Fruit fly (Drosophila melanogaster) whole organism, embryonic: ENCODE data around the gene CG17562.

Source experiments
- Bgb ChIP-seq: fragments of 200-800 bp; sonication (Bioruptor generic); IDR thresholded peaks from 2 replicates; pipeline ENCODE4 v1.3.6; 2022; ENCODE audit warnings: missing biosample characterization, missing genetic modification characterization; ENCODE audit not compliant: partially characterized antibody
- Blimp-1 ChIP-seq: fragments of 200-800 bp; sonication (Bioruptor generic); optimal IDR thresholded peaks from 3 replicates; lab custom pipeline; 2018; ENCODE audit warnings: missing biosample characterization, missing genetic modification characterization, mild to moderate bottlenecking, moderate library complexity, missing genetic modification reagents
- CG10209 ChIP-seq: fragments of 200-800 bp; sonication (Bioruptor generic); optimal IDR thresholded peaks from 3 replicates; lab custom pipeline; 2017; ENCODE audit warnings: missing biosample characterization, mild to moderate bottlenecking, missing genetic modification characterization, missing genetic modification reagents
- CG10431 ChIP-seq: fragments of 200-800 bp; sonication (Bioruptor generic); optimal IDR thresholded peaks from 3 replicates; lab custom pipeline; 2018; ENCODE audit warnings: missing biosample characterization, mild to moderate bottlenecking, missing genetic modification characterization
- CG11093 ChIP-seq: fragments of 200-800 bp; sonication (Bioruptor generic); IDR thresholded peaks from 3 replicates; pipeline ENCODE4 v1.3.6; 2022; ENCODE audit warnings: missing biosample characterization, missing genetic modification characterization
- CG11560 ChIP-seq: fragments of 200-800 bp; sonication (Bioruptor generic); IDR thresholded peaks from 3 replicates; pipeline ENCODE4 v1.3.6; 2022; ENCODE audit warnings: missing biosample characterization, missing genetic modification characterization
- CG11723 ChIP-seq: fragments of 200-800 bp; sonication (Bioruptor generic); optimal IDR thresholded peaks from 2 replicates; lab custom pipeline; 2017; ENCODE audit warnings: missing biosample characterization, mild to moderate bottlenecking, missing genetic modification characterization
- CG13287 ChIP-seq: fragments of 200-800 bp; sonication (Bioruptor generic); IDR thresholded peaks from 2 replicates; pipeline ENCODE4 v1.3.6; 2022; ENCODE audit warnings: missing biosample characterization, missing genetic modification characterization; ENCODE audit not compliant: partially characterized antibody
- CG14965 ChIP-seq: fragments of 200-800 bp; sonication (Bioruptor generic); optimal IDR thresholded peaks from 2 replicates; lab custom pipeline; 2016; ENCODE audit warnings: missing biosample characterization, missing genetic modification characterization, borderline replicate concordance
- CG15479 ChIP-seq: fragments of 200-800 bp; sonication (Bioruptor generic); optimal IDR thresholded peaks from 3 replicates; lab custom pipeline; 2019; ENCODE audit warnings: missing biosample characterization, mild to moderate bottlenecking, missing genetic modification characterization, moderate library complexity
- CG1647 ChIP-seq: fragments of 200-800 bp; sonication (Bioruptor generic); optimal IDR thresholded peaks from 3 replicates; lab custom pipeline; 2016; ENCODE audit warnings: missing biosample characterization, missing genetic modification characterization
- CG16815 ChIP-seq: fragments of 200-800 bp; sonication (Bioruptor generic); optimal IDR thresholded peaks from 3 replicates; lab custom pipeline; 2017; ENCODE audit warnings: missing biosample characterization, mild to moderate bottlenecking, missing genetic modification characterization
- CG17612 ChIP-seq: fragments of 200-800 bp; sonication (Bioruptor generic); IDR thresholded peaks from 2 replicates; pipeline ENCODE4 v1.3.6; 2022; ENCODE audit warnings: missing biosample characterization, missing genetic modification characterization
- CG30403 ChIP-seq: fragments of 200-800 bp; sonication (Bioruptor generic); optimal IDR thresholded peaks from 3 replicates; lab custom pipeline; 2016; ENCODE audit warnings: missing biosample characterization, missing genetic modification characterization
- CG31224 ChIP-seq: fragments of 200-800 bp; sonication (Bioruptor generic); IDR thresholded peaks from 2 replicates; pipeline ENCODE4 v1.3.6; 2022; ENCODE audit warnings: missing biosample characterization, missing genetic modification characterization
- CG34224 ChIP-seq: fragments of 200-800 bp; sonication (Bioruptor generic); IDR thresholded peaks from 3 replicates; pipeline ENCODE4 v1.3.6; 2022; ENCODE audit warnings: missing biosample characterization, missing genetic modification characterization; ENCODE audit not compliant: partially characterized antibody
- CG43689 ChIP-seq: fragments of 200-800 bp; sonication (Bioruptor generic); IDR thresholded peaks from 2 replicates; pipeline ENCODE4 v1.3.6; 2022; ENCODE audit warnings: missing biosample characterization, missing genetic modification characterization
- CG4730 ChIP-seq: fragments of 200-800 bp; sonication (Bioruptor generic); IDR thresholded peaks from 2 replicates; pipeline ENCODE4 v1.3.6; 2022; ENCODE audit warnings: missing biosample characterization, missing genetic modification characterization
- CG5953 ChIP-seq: fragments of 200-800 bp; sonication (Bioruptor generic); IDR thresholded peaks from 2 replicates; pipeline ENCODE4 v1.3.6; 2022; ENCODE audit warnings: missing biosample characterization, missing genetic modification characterization
- CG8281 ChIP-seq: fragments of 200-800 bp; sonication (Bioruptor generic); optimal IDR thresholded peaks from 2 replicates; lab custom pipeline; 2018; ENCODE audit warnings: missing biosample characterization, mild to moderate bottlenecking, missing genetic modification characterization, moderate library complexity
- CG9817 ChIP-seq: fragments of 200-800 bp; sonication (Bioruptor generic); optimal IDR thresholded peaks from 2 replicates; lab custom pipeline; 2018; ENCODE audit warnings: missing biosample characterization, mild to moderate bottlenecking, missing genetic modification characterization, moderate library complexity
- CHES-1-like ChIP-seq: fragments of 200-800 bp; sonication (Bioruptor generic); optimal IDR thresholded peaks from 2 replicates; lab custom pipeline; 2016; ENCODE audit warnings: missing biosample characterization, missing genetic modification characterization
- CkIIα-i1 ChIP-seq: fragments of 200-800 bp; sonication (Bioruptor generic); IDR thresholded peaks from 2 replicates; pipeline ENCODE4 v1.3.6; 2022; ENCODE audit warnings: missing biosample characterization, missing genetic modification characterization
- CrebB ChIP-seq: fragments of 200-800 bp; sonication (Bioruptor generic); optimal IDR thresholded peaks from 3 replicates; lab custom pipeline; 2018; ENCODE audit warnings: missing biosample characterization, mild to moderate bottlenecking, missing genetic modification characterization
- GATAe ChIP-seq: fragments of 200-800 bp; sonication (Bioruptor generic); conservative IDR thresholded peaks from 2 replicates; pipeline ENCODE4 v1.3.6; 2022; ENCODE audit warnings: missing biosample characterization, missing genetic modification characterization
- HLH4C ChIP-seq: fragments of 200-800 bp; sonication (Bioruptor generic); IDR thresholded peaks from 3 replicates; pipeline ENCODE4 v1.3.6; 2022; ENCODE audit warnings: missing biosample characterization, missing genetic modification characterization; ENCODE audit not compliant: partially characterized antibody
- HmgD ChIP-seq: fragments of 200-800 bp; sonication (Bioruptor generic); optimal IDR thresholded peaks from 3 replicates; lab custom pipeline; 2016; ENCODE audit warnings: missing biosample characterization, missing genetic modification characterization
- Lim3 ChIP-seq: fragments of 200-800 bp; sonication (Bioruptor generic); IDR thresholded peaks from 2 replicates; pipeline ENCODE4 v1.3.6; 2022; ENCODE audit warnings: missing biosample characterization, missing genetic modification characterization
- Mad ChIP-seq: fragments of 200-800 bp; sonication (Bioruptor generic); optimal IDR thresholded peaks from 2 replicates; lab custom pipeline; 2016; ENCODE audit warnings: missing biosample characterization, missing genetic modification characterization
- Scr ChIP-seq: fragments of 200-800 bp; sonication (Bioruptor generic); IDR thresholded peaks from 2 replicates; pipeline ENCODE4 v1.3.6; 2022; ENCODE audit warnings: missing biosample characterization, missing genetic modification characterization; ENCODE audit not compliant: partially characterized antibody
- Stat92E ChIP-seq, 3 experiments: fragments of >200 bp in 2 of 3; fragments of 200-800 bp in 1 of 3; sonication (Bioruptor generic) in 1 of 3; optimal IDR thresholded peaks; 2 replicates each; lab custom pipeline; 2017 to 2019; ENCODE audit warnings: missing biosample characterization in 3 of 3, missing genetic modification characterization in 3 of 3, mild to moderate bottlenecking in 1 of 3, moderate library complexity in 1 of 3
- Usf ChIP-seq: fragments of 200-800 bp; sonication (Bioruptor generic); optimal IDR thresholded peaks from 2 replicates; lab custom pipeline; 2017; ENCODE audit warnings: missing genotype, missing biosample characterization, missing genetic modification characterization
- ab ChIP-seq: fragments of 200-800 bp; sonication (Bioruptor generic); optimal IDR thresholded peaks from 2 replicates; lab custom pipeline; 2016; ENCODE audit warnings: missing biosample characterization, missing genetic modification characterization
- ase ChIP-seq: fragments of 200-800 bp; sonication (Bioruptor generic); IDR thresholded peaks from 3 replicates; pipeline ENCODE4 v1.3.6; 2022; ENCODE audit warnings: missing biosample characterization, missing genetic modification characterization
- bigmax ChIP-seq: fragments of 200-800 bp; sonication (Bioruptor generic); optimal IDR thresholded peaks from 2 replicates; lab custom pipeline; 2018; ENCODE audit warnings: missing biosample characterization, mild to moderate bottlenecking, missing genetic modification characterization
- br ChIP-seq: fragments of >200 bp; optimal IDR thresholded peaks from 2 replicates; lab custom pipeline; 2017
- chinmo ChIP-seq: fragments of 200-800 bp; sonication (Bioruptor generic); IDR thresholded peaks from 4 replicates; pipeline ENCODE4 v1.3.6; 2022; ENCODE audit warnings: missing biosample characterization, missing genetic modification characterization; ENCODE audit not compliant: partially characterized antibody
- ci ChIP-seq: fragments of 200-800 bp; sonication (Bioruptor generic); IDR thresholded peaks from 3 replicates; pipeline ENCODE4 v1.3.6; 2022; ENCODE audit warnings: missing biosample characterization, missing genetic modification characterization
- cwo ChIP-seq: fragments of 200-800 bp; sonication (Bioruptor generic); optimal IDR thresholded peaks from 3 replicates; lab custom pipeline; 2017; ENCODE audit warnings: missing biosample characterization, missing genetic modification characterization, mild to moderate bottlenecking, moderate library complexity, missing genetic modification reagents
- da ChIP-seq: fragments of 200-800 bp; sonication (Bioruptor generic); optimal IDR thresholded peaks from 2 replicates; lab custom pipeline; 2016; ENCODE audit warnings: missing biosample characterization, missing genetic modification characterization
- gcm ChIP-seq: fragments of 200-800 bp; sonication (Bioruptor generic); optimal IDR thresholded peaks from 2 replicates; lab custom pipeline; 2019; ENCODE audit warnings: missing biosample characterization, mild to moderate bottlenecking, missing genetic modification characterization, moderate library complexity
- insv ChIP-seq, 2 experiments: fragments of 200-800 bp; sonication (Bioruptor generic); optimal IDR thresholded peaks; 3 replicates each; lab custom pipeline; 2016 to 2018; ENCODE audit warnings: missing biosample characterization in 2 of 2, missing genetic modification characterization in 2 of 2
- lov ChIP-seq, 2 experiments: fragments of 200-800 bp in 1 of 2; fragments of >200 bp in 1 of 2; sonication (Bioruptor generic) in 1 of 2; IDR thresholded peaks in 1 of 2; optimal IDR thresholded peaks in 1 of 2; 2 replicates in 1 of 2; 3 replicates in 1 of 2; pipeline versions ENCODE4 v1.3.6 to Lab custom; 2017 to 2022; ENCODE audit warnings: missing biosample characterization in 1 of 2, missing genetic modification characterization in 1 of 2
- nmo ChIP-seq: fragments of 200-800 bp; sonication (Bioruptor generic); optimal IDR thresholded peaks from 2 replicates; lab custom pipeline; 2018; ENCODE audit warnings: missing biosample characterization, mild to moderate bottlenecking, missing genetic modification characterization, moderate library complexity
- phol ChIP-seq: fragments of 200-800 bp; sonication (Bioruptor generic); optimal IDR thresholded peaks from 3 replicates; lab custom pipeline; 2018; ENCODE audit warnings: missing biosample characterization, mild to moderate bottlenecking, missing genetic modification characterization, moderate library complexity
- trem ChIP-seq: fragments of 200-800 bp; optimal IDR thresholded peaks from 3 replicates; lab custom pipeline; 2019; ENCODE audit warnings: missing biosample characterization, mild to moderate bottlenecking, missing genetic modification characterization, moderate library complexity
- vfl ChIP-seq: fragments of 200-800 bp; sonication (Bioruptor generic); optimal IDR thresholded peaks from 2 replicates; lab custom pipeline; 2016; ENCODE audit warnings: missing biosample characterization, missing genetic modification characterization

CG17562 gene

DNA sequence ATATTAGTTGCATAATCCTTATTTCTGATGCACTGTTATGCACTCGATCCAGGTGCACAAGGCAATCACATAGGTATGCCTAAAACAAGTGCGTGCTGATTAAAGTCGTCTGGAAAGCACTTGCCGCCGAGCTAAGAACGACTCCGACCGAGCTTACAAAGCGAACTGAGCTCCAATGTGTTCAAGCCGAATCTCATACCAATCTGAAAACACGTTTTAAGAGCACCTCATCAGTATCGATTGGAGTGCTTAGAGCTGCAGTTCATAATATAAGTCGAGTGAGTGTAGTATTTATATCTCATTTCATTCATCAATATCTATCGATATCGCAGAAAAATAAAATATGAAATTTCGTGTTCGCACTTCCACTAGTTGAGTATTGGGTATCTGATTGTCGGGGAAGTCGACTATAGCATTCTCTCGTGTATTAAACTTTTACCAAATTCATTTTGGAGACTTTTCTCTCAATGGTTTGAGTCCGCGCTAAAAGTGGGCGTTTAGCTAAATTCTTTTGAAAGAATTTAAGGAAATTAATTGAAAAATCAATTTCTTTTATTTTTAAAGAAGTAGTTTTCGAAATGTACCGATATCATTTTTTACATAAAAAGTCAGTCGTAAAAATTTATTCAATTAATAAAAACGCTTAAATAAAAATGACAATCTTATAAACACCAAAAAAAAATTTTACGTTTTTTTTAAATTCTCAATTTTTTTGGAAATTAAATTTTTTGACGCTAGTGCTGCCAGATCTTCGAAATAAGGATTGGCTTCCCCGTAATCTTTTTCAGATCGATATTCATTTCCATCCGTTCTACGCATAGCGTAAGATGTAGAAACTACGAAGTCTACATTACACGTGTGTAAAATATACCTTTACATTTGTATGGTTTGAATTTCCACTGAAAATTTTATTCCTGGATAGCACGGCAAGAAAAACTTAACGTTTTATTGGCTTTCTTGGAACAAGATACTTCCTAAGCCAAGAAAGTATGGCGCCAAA, 40.7 kb downstream of the CG17562 start, which contains the start of gene modSP (continued):
- peak; percentile 91 for TF ChIP-seq chinmo
- TF ChIP-seq CG8281: peak; percentile 12
- TF ChIP-seq bigmax (GFP tag; lab: Kevin White, UChicago): no peak
- peak; percentile 7 for TF ChIP-seq CG9817 (tag; lab: Kevin White, UChicago)
- no peak for TF ChIP-seq lov (optimal IDR thresholded peaks at IDR 0.05; lab: Kevin White, UChicago)
- no peak for TF ChIP-seq lov (GFP tag; IDR thresholded peaks at IDR 0.05; lab: Robert Waterston, UW)
- TF ChIP-seq HmgD: no peak
- no peak for TF ChIP-seq CrebB (tag; lab: Kevin White, UChicago)
- TF ChIP-seq CG5953 (GFP tag; lab: Robert Waterston, UW): no peak
- TF ChIP-seq ab (GFP tag; lab: Kevin White, UChicago): no peak
- TF ChIP-seq ci: 0 out of 3 replicates have a peak, but pooled peaks have one; percentile 54
- TF ChIP-seq CG16815: no peak
- TF ChIP-seq CG31224: no peak; the same call in 1 of the 2 replicates
- TF ChIP-seq CG34224: peak; percentile 44; the same call in 2 of the 3 replicates
- no peak for TF ChIP-seq CG14965 (GFP tag; lab: Kevin White, UChicago)
- peak; percentile 74 for TF ChIP-seq Scr (GFP tag; lab: Robert Waterston, UW)
- peak; percentile 92 for TF ChIP-seq HLH4C
- peak; percentile 76; the same call in 1 of the 2 replicates for TF ChIP-seq CG13287 (GFP tag; lab: Robert Waterston, UW)
- peak; percentile 0 for TF ChIP-seq nmo
- TF ChIP-seq gcm (GFP tag; lab: Kevin White, UChicago): no peak
- no peak for TF ChIP-seq CG11093 (GFP tag; lab: Robert Waterston, UW)
- TF ChIP-seq CG4730 (GFP tag; lab: Robert Waterston, UW): no peak
- no peak for TF ChIP-seq CG10431 (GFP tag; lab: Kevin White, UChicago)
- no peak for TF ChIP-seq vfl (GFP tag; lab: Kevin White, UChicago)
- no peak for TF ChIP-seq br
- TF ChIP-seq CG11723: no peak
- TF ChIP-seq Stat92E (GFP tag; optimal IDR thresholded peaks at IDR 0.05; lab: Kevin White, UChicago): peak in 1 of 3 experiments; percentile 35
- peak; percentile 81; the same call in 2 of the 3 replicates for TF ChIP-seq CG11560
- peak; percentile 37 for TF ChIP-seq Mad (GFP tag; lab: Kevin White, UChicago)
- no peak for TF ChIP-seq cwo (GFP tag; lab: Kevin White, UChicago)
- TF ChIP-seq Lim3 (GFP tag; lab: Robert Waterston, UW): no peak
- no peak for TF ChIP-seq Blimp-1 (GFP tag; lab: Kevin White, UChicago)
- TF ChIP-seq da: no peak
- no peak for TF ChIP-seq GATAe (GFP tag; lab: Robert Waterston, UW)
- no peak for TF ChIP-seq CG10209
- peak; percentile 43 for TF ChIP-seq CG30403 (GFP tag; lab: Kevin White, UChicago)
- no peak for TF ChIP-seq CG17612 (GFP tag; lab: Robert Waterston, UW)
- TF ChIP-seq CG1647 (GFP tag; lab: Kevin White, UChicago): no peak
- TF ChIP-seq CG15479: no peak
- peak in 1 of 2 experiments; percentile 14 for TF ChIP-seq insv (GFP tag; optimal IDR thresholded peaks at IDR 0.05; lab: Kevin White, UChicago)
- TF ChIP-seq trem (tag; lab: Kevin White, UChicago): peak; percentile 15
- TF ChIP-seq ase (GFP tag; lab: Robert Waterston, UW): 0 out of 3 replicates have a peak, but pooled peaks have one; percentile 39
- TF ChIP-seq phol (tag; lab: Kevin White, UChicago): peak; percentile 13
- no peak for TF ChIP-seq CkIIα-i1
- no peak for TF ChIP-seq CHES-1-like
- no peak for TF ChIP-seq CG43689 (GFP tag; lab: Robert Waterston, UW)
- TF ChIP-seq Usf (GFP tag; lab: Kevin White, UChicago): no peak
- peak; percentile 78 for TF ChIP-seq Bgb
